Worm (Caenorhabditis elegans) whole organism, L4 larva: ENCODE measurements around the gene Y67D8A.2.

Experiments
- F26F4.8 ChIP-seq: fragments of 200-800 bp; sonication (Bioruptor generic); conservative IDR thresholded peaks from 2 replicates; pipeline ENCODE4 v1.3.6; 2022; ENCODE audit warnings: missing genetic modification characterization, missing compliant biosample characterization
- F37D6.2 ChIP-seq: sonication (generic microtip); optimal IDR thresholded peaks from 2 replicates; lab custom pipeline; 2016; ENCODE audit warnings: mild to moderate bottlenecking, missing genetic modification characterization, missing compliant biosample characterization
- F44E2.7 ChIP-seq: fragments of 200-800 bp; sonication (Bioruptor generic); IDR thresholded peaks from 2 replicates; pipeline ENCODE4 v2.1.2; 2022; ENCODE audit warnings: missing genetic modification characterization, missing compliant biosample characterization
- R02D3.7 ChIP-seq: fragments of 150-350 bp; sonication (generic microtip); optimal IDR thresholded peaks from 3 replicates; lab custom pipeline; 2014; ENCODE audit warnings: missing biosample characterization, missing genetic modification characterization
- Y105C5A.15 ChIP-seq: fragments of 200-800 bp; sonication (Bioruptor generic); IDR thresholded peaks from 2 replicates; pipeline ENCODE4 v1.3.6; 2022; ENCODE audit warnings: missing genetic modification characterization, missing compliant biosample characterization
- Y48G9A.11 ChIP-seq: fragments of 200-800 bp; sonication (Bioruptor generic); IDR thresholded peaks from 2 replicates; pipeline ENCODE4 v1.3.6; 2022; ENCODE audit warnings: missing genetic modification reagents, missing genetic modification characterization, missing compliant biosample characterization
- Y75B8A.6 ChIP-seq: fragments of 200-800 bp; sonication (Bioruptor generic); IDR thresholded peaks from 2 replicates; pipeline ENCODE4 v1.3.6; 2022; ENCODE audit warnings: missing genetic modification reagents, missing genetic modification characterization, missing compliant biosample characterization
- ZK337.2 ChIP-seq: fragments of 200-800 bp; sonication (Bioruptor generic); IDR thresholded peaks from 2 replicates; pipeline ENCODE4 v1.3.6; 2022; ENCODE audit warnings: missing genetic modification reagents, missing genetic modification characterization, missing compliant biosample characterization
- ZK546.5 ChIP-seq, 2 experiments: sonication (generic microtip); optimal IDR thresholded peaks; 2 replicates each; lab custom pipeline; 2017; ENCODE audit warnings: missing biosample characterization in 2 of 2, missing genetic modification characterization in 2 of 2
- aha-1 ChIP-seq: fragments of 150-350 bp; peaks from one replicate; lab custom pipeline; 2014; ENCODE audit warnings: missing biosample characterization, missing genetic modification characterization
- aly-2 ChIP-seq: sonication (generic microtip); optimal IDR thresholded peaks from 2 replicates; lab custom pipeline; 2018; ENCODE audit warnings: missing biosample characterization, missing genetic modification characterization
- ama-1 ChIP-seq: fragments of 150-350 bp; optimal IDR thresholded peaks from 2 replicates; lab custom pipeline; 2014; ENCODE audit warnings: inconsistent platforms, mixed read lengths
- ceh-20 ChIP-seq: fragments of 200-800 bp; sonication (Bioruptor generic); IDR thresholded peaks from 2 replicates; pipeline ENCODE4 v1.3.6; 2022; ENCODE audit warnings: missing genetic modification reagents, missing genetic modification characterization, missing compliant biosample characterization
- ceh-28 ChIP-seq: fragments of 150-350 bp; optimal IDR thresholded peaks from 2 replicates; lab custom pipeline; 2014; ENCODE audit warnings: missing biosample characterization, missing genetic modification reagents, missing genetic modification characterization
- ceh-32 ChIP-seq: sonication (generic microtip); optimal IDR thresholded peaks from 2 replicates; lab custom pipeline; 2016; ENCODE audit warnings: mild to moderate bottlenecking, missing genetic modification characterization, missing compliant biosample characterization; ENCODE audit not compliant: poor library complexity
- ceh-44 ChIP-seq: fragments of 200-800 bp; sonication (Bioruptor generic); IDR thresholded peaks from 2 replicates; pipeline ENCODE4 v1.3.6; 2022; ENCODE audit warnings: missing genetic modification reagents, missing genetic modification characterization, missing compliant biosample characterization
- ceh-62 ChIP-seq: sonication (generic microtip); optimal IDR thresholded peaks from 2 replicates; lab custom pipeline; 2017; ENCODE audit warnings: missing biosample characterization, missing genetic modification characterization
- ceh-82 ChIP-seq: sonication (generic microtip); optimal IDR thresholded peaks from 2 replicates; lab custom pipeline; 2017; ENCODE audit warnings: missing biosample characterization, missing genetic modification characterization
- cey-2 ChIP-seq: sonication (generic microtip); optimal IDR thresholded peaks from 3 replicates; lab custom pipeline; 2017; ENCODE audit warnings: missing genetic modification characterization, mild to moderate bottlenecking, missing compliant biosample characterization, antibody characterized with exemption, borderline replicate concordance; ENCODE audit not compliant: insufficient read depth
- daf-12 ChIP-seq: fragments of 150-350 bp; optimal IDR thresholded peaks from 2 replicates; lab custom pipeline; 2014; ENCODE audit warnings: missing biosample characterization, missing genetic modification reagents, missing genetic modification characterization
- dmd-8 ChIP-seq: fragments of 200-800 bp; sonication (Bioruptor generic); IDR thresholded peaks from 2 replicates; pipeline ENCODE4 v1.3.6; 2022; ENCODE audit warnings: missing genetic modification characterization, missing compliant biosample characterization
- dve-1 ChIP-seq: sonication (generic microtip); optimal IDR thresholded peaks from 2 replicates; lab custom pipeline; 2017; ENCODE audit warnings: antibody characterized with exemption, mild to moderate bottlenecking, missing genetic modification characterization, missing compliant biosample characterization; ENCODE audit not compliant: insufficient read depth
- egl-27 ChIP-seq: sonication (generic microtip); optimal IDR thresholded peaks from 3 replicates; lab custom pipeline; 2017; ENCODE audit warnings: missing biosample characterization, missing genetic modification reagents, missing genetic modification characterization
- egl-43 ChIP-seq: fragments of 200-800 bp; sonication (Bioruptor generic); IDR thresholded peaks from 2 replicates; pipeline ENCODE4 v1.3.6; 2022; ENCODE audit warnings: missing genetic modification reagents, missing genetic modification characterization, missing compliant biosample characterization
- gei-8 ChIP-seq: fragments of 200-800 bp; sonication (Bioruptor generic); optimal IDR thresholded peaks from 2 replicates; lab custom pipeline; 2018; ENCODE audit warnings: mild to moderate bottlenecking, missing genetic modification characterization, missing compliant biosample characterization
- hif-1 ChIP-seq, 2 experiments: sonication (generic microtip); optimal IDR thresholded peaks; 2 replicates each; lab custom pipeline; 2016 to 2017; ENCODE audit warnings: missing compliant biosample characterization in 2 of 2, missing genetic modification characterization in 2 of 2, missing genetic modification reagents in 2 of 2, missing genotype in 2 of 2, mild to moderate bottlenecking in 1 of 2
- hmg-1.1 ChIP-seq: fragments of 200-800 bp; sonication (Bioruptor generic); IDR thresholded peaks from 2 replicates; pipeline ENCODE4 v1.3.6; 2022; ENCODE audit warnings: missing genetic modification reagents, missing genetic modification characterization, missing compliant biosample characterization
- jun-1 ChIP-seq: fragments of 150-350 bp; optimal IDR thresholded peaks from 2 replicates; lab custom pipeline; 2014; ENCODE audit warnings: missing biosample characterization, missing genetic modification reagents, missing genetic modification characterization
- lin-13 ChIP-seq: fragments of 150-350 bp; optimal IDR thresholded peaks from 2 replicates; lab custom pipeline; 2014; ENCODE audit warnings: missing biosample characterization, missing genetic modification reagents, missing genetic modification characterization
- lin-15B ChIP-seq: fragments of 150-350 bp; sonication (generic microtip); optimal IDR thresholded peaks from 3 replicates; lab custom pipeline; 2014; ENCODE audit warnings: missing biosample characterization, missing genetic modification characterization
- lir-3 ChIP-seq: sonication (generic microtip); optimal IDR thresholded peaks from 2 replicates; lab custom pipeline; 2016; ENCODE audit warnings: mild to moderate bottlenecking, missing genetic modification characterization, missing compliant biosample characterization
- mdl-1 ChIP-seq, 2 experiments: fragments of 150-350 bp in 1 of 2; sonication (generic microtip) in 1 of 2; optimal IDR thresholded peaks; 2 replicates each; lab custom pipeline; 2014 to 2017; ENCODE audit warnings: missing biosample characterization in 2 of 2, missing genetic modification characterization in 2 of 2
- mes-2 ChIP-seq: sonication (generic microtip); optimal IDR thresholded peaks from 2 replicates; lab custom pipeline; 2016; ENCODE audit warnings: missing genotype, mild to moderate bottlenecking, missing genetic modification characterization, missing compliant biosample characterization; ENCODE audit not compliant: poor library complexity, severe bottlenecking
- mxl-2 ChIP-seq: fragments of 200-800 bp; sonication (Bioruptor generic); conservative IDR thresholded peaks from 2 replicates; pipeline ENCODE4 v1.3.6; 2022; ENCODE audit warnings: missing genetic modification reagents, missing genetic modification characterization, missing compliant biosample characterization
- mxl-3 ChIP-seq: fragments of 200-800 bp; sonication (Bioruptor generic); optimal IDR thresholded peaks from 2 replicates; lab custom pipeline; 2018; ENCODE audit warnings: mild to moderate bottlenecking, missing genetic modification characterization, missing compliant biosample characterization
- nhr-11 ChIP-seq: fragments of 150-350 bp; optimal IDR thresholded peaks from 2 replicates; lab custom pipeline; 2014; ENCODE audit warnings: missing biosample characterization, missing genetic modification characterization
- nhr-111 ChIP-seq: fragments of 200-800 bp; sonication (Bioruptor generic); optimal IDR thresholded peaks from 2 replicates; lab custom pipeline; 2018; ENCODE audit warnings: mild to moderate bottlenecking, missing genetic modification characterization, missing compliant biosample characterization
- nhr-41 ChIP-seq: fragments of 200-800 bp; sonication (Bioruptor generic); IDR thresholded peaks from 2 replicates; pipeline ENCODE4 v1.3.6; 2022; ENCODE audit warnings: missing genetic modification reagents, missing genetic modification characterization, missing compliant biosample characterization
- nhr-6 ChIP-seq: fragments of 150-350 bp; optimal IDR thresholded peaks from 2 replicates; lab custom pipeline; 2014; ENCODE audit warnings: missing biosample characterization, missing genetic modification characterization
- nhr-77 ChIP-seq: fragments of 150-350 bp; optimal IDR thresholded peaks from 2 replicates; lab custom pipeline; 2014; ENCODE audit warnings: missing biosample characterization, missing genetic modification characterization
- php-3 ChIP-seq: fragments of 200-800 bp; sonication (Bioruptor generic); IDR thresholded peaks from 2 replicates; pipeline ENCODE4 v1.3.6; 2022; ENCODE audit warnings: missing genetic modification reagents, missing genetic modification characterization, missing compliant biosample characterization
- sdz-12 ChIP-seq: fragments of 200-800 bp; sonication (Bioruptor generic); optimal IDR thresholded peaks from 2 replicates; lab custom pipeline; 2018; ENCODE audit warnings: mild to moderate bottlenecking, missing genetic modification characterization, missing compliant biosample characterization
- snpc-4 ChIP-seq: fragments of 150-350 bp; optimal IDR thresholded peaks from 2 replicates; lab custom pipeline; 2014; ENCODE audit warnings: missing biosample characterization, missing genetic modification characterization
- spr-1 ChIP-seq: sonication (generic microtip); optimal IDR thresholded peaks from 2 replicates; lab custom pipeline; 2016; ENCODE audit warnings: mild to moderate bottlenecking, missing genetic modification characterization, missing compliant biosample characterization
- unc-39 ChIP-seq: sonication (generic microtip); optimal IDR thresholded peaks from 2 replicates; lab custom pipeline; 2017; ENCODE audit warnings: missing biosample characterization, missing genetic modification characterization
- zfp-2 ChIP-seq: sonication (generic microtip); optimal IDR thresholded peaks from 2 replicates; lab custom pipeline; 2016; ENCODE audit warnings: mild to moderate bottlenecking, missing genetic modification characterization, missing compliant biosample characterization
- zfp-3 ChIP-seq: fragments of 200-800 bp; sonication (Bioruptor generic); conservative IDR thresholded peaks from 2 replicates; pipeline ENCODE4 v1.3.6; 2022; ENCODE audit warnings: missing genetic modification reagents, missing genetic modification characterization, missing compliant biosample characterization
- zip-11 ChIP-seq: fragments of 200-800 bp; sonication (Bioruptor generic); IDR thresholded peaks from 2 replicates; pipeline ENCODE4 v1.3.6; 2022; ENCODE audit warnings: missing genetic modification characterization, missing compliant biosample characterization
- zip-2 ChIP-seq: fragments of 150-350 bp; optimal IDR thresholded peaks from 2 replicates; lab custom pipeline; 2014; ENCODE audit warnings: missing biosample characterization, missing genetic modification characterization
- ztf-11 ChIP-seq: fragments of 150-350 bp; optimal IDR thresholded peaks from 2 replicates; lab custom pipeline; 2014; ENCODE audit warnings: missing biosample characterization, missing genetic modification characterization
- ztf-7 ChIP-seq: fragments of 150-350 bp; optimal IDR thresholded peaks from 2 replicates; lab custom pipeline; 2014; ENCODE audit warnings: missing biosample characterization, missing genetic modification characterization

The Y67D8A.2 gene

ce11 chrIV:3232694-3233372, 10.6 kb downstream of the Y67D8A.2 start (continued):
- TF ChIP-seq ceh-20 (GFP tag; lab: Robert Waterston, UW) (no peak), R02D3.7 (no peak), php-3 (GFP tag; lab: Robert Waterston, UW) (0 out of 2 replicates have a peak, but pooled peaks have one; percentile 42), lin-13 (GFP tag; lab: Kevin White, UChicago) (peak; percentile 52), nhr-6 (tag; lab: Kevin White, UChicago) (no peak), ztf-11 (no peak), ZK546.5 (tag; optimal IDR thresholded peaks at IDR 0.05; lab: Kevin White, UChicago) (no peak), ZK337.2 (GFP tag; lab: Robert Waterston, UW) (no peak), unc-39 (no peak), sdz-12 (no peak), dmd-8 (GFP tag; lab: Robert Waterston, UW) (no peak), spr-1 (tag; lab: Kevin White, UChicago) (no peak), daf-12 (no peak), aly-2 (tag; lab: Kevin White, UChicago) (no peak), Y105C5A.15 (GFP tag; lab: Robert Waterston, UW) (no peak), mxl-3 (peak; percentile 94), aha-1 (tag; lab: Kevin White, UChicago) (peak; percentile 93), nhr-41 (GFP tag; lab: Robert Waterston, UW) (no peak), zfp-2 (tag; lab: Kevin White, UChicago) (no peak), lir-3 (tag; lab: Kevin White, UChicago) (no peak), F26F4.8 (no peak), egl-27 (no peak), Y75B8A.6 (GFP tag; lab: Robert Waterston, UW) (no peak), ceh-44 (GFP tag; lab: Robert Waterston, UW) (no peak), ceh-32 (no peak), zip-11 (GFP tag; lab: Robert Waterston, UW) (no peak), zip-2 (tag; lab: Kevin White, UChicago) (no peak), snpc-4 (no peak), hif-1 (tag; optimal IDR thresholded peaks at IDR 0.05; lab: Kevin White, UChicago) (peak in 1 of 2 experiments; percentile 9), egl-43 (GFP tag; lab: Robert Waterston, UW) (0 out of 2 replicates have a peak, but pooled peaks have one; percentile 23), gei-8 (no peak), F44E2.7 (GFP tag; lab: Robert Waterston, UW) (0 out of 2 replicates have a peak, but pooled peaks have one; percentile 12), nhr-111 (no peak), ztf-7 (tag; lab: Kevin White, UChicago) (no peak), ceh-28 (tag; lab: Kevin White, UChicago) (peak; percentile 27), mxl-2 (GFP tag; lab: Robert Waterston, UW) (no peak), zfp-3 (GFP tag; lab: Robert Waterston, UW) (no peak), dve-1 (tag; lab: Kevin White, UChicago) (peak; percentile 54), ceh-62 (tag; lab: Kevin White, UChicago) (no peak)
- TF ChIP-seq, all 104 proteins: peak for 36

- TF ChIP-seq lir-3 (tag; lab: Kevin White, UChicago) (no peak), R02D3.7 (no peak), lin-15B (tag; lab: Kevin White, UChicago) (no peak), hmg-1.1 (peak; percentile 53; the same call in 1 of the 2 replicates), mes-2 (tag; lab: Kevin White, UChicago) (peak; percentile 51), ama-1 (peak; percentile 7), ztf-11 (no peak), ceh-82 (no peak), F37D6.2 (no peak), mdl-1 (tag; optimal IDR thresholded peaks at IDR 0.05; lab: Kevin White, UChicago) (peak in 1 of 2 experiments; percentile 56), nhr-77 (tag; lab: Kevin White, UChicago) (no peak), nhr-11 (tag; lab: Kevin White, UChicago) (no peak), egl-43 (GFP tag; lab: Robert Waterston, UW) (no peak), hif-1 (tag; optimal IDR thresholded peaks at IDR 0.05; lab: Kevin White, UChicago) (peak in 1 of 2 experiments; percentile 20), jun-1 (no peak), dve-1 (tag; lab: Kevin White, UChicago) (peak; percentile 44), snpc-4 (no peak), cey-2 (no peak), gei-8 (no peak), Y48G9A.11 (GFP tag; lab: Robert Waterston, UW) (no peak)
Observed at ce11 chrIV:3233429-3233885, 11.2 kb downstream of the Y67D8A.2 start.
